Worm (Caenorhabditis elegans) whole organism, L2 larva: ENCODE data around the gene ubh-1.
A peak's percentile ranks its signal among the peaks of the same experiment; 100 is the strongest.

ENCODE experiments used
- F13H6.1 ChIP-seq: sonication (generic microtip); optimal IDR thresholded peaks from 2 replicates; lab custom pipeline; 2016; ENCODE audit warnings: missing genetic modification characterization, missing compliant biosample characterization
- aly-2 ChIP-seq: fragments of 150-350 bp; optimal IDR thresholded peaks from 2 replicates; lab custom pipeline; 2014; ENCODE audit warnings: missing biosample characterization, missing genetic modification characterization
- blmp-1 ChIP-seq: sonication (generic microtip); optimal IDR thresholded peaks from 2 replicates; lab custom pipeline; 2017; ENCODE audit warnings: missing genetic modification characterization, mild to moderate bottlenecking, missing compliant biosample characterization, antibody characterized with exemption, moderate library complexity; ENCODE audit not compliant: insufficient read depth
- ceh-16 ChIP-seq: fragments of 150-350 bp; optimal IDR thresholded peaks from 2 replicates; lab custom pipeline; 2014; ENCODE audit warnings: missing biosample characterization, missing genetic modification characterization
- ceh-82 ChIP-seq: fragments of 150-350 bp; optimal IDR thresholded peaks from 2 replicates; lab custom pipeline; 2014; ENCODE audit warnings: missing biosample characterization, missing genetic modification characterization
- crh-2 ChIP-seq: sonication (generic microtip); optimal IDR thresholded peaks from 2 replicates; lab custom pipeline; 2017; ENCODE audit warnings: missing biosample characterization, missing genetic modification characterization
- egl-27 ChIP-seq: sonication (generic microtip); optimal IDR thresholded peaks from 3 replicates; lab custom pipeline; 2017; ENCODE audit warnings: missing biosample characterization, missing genetic modification reagents, missing genetic modification characterization
- elt-1 ChIP-seq: fragments of 150-350 bp; optimal IDR thresholded peaks from 2 replicates; lab custom pipeline; 2014; ENCODE audit warnings: missing biosample characterization, missing genetic modification characterization
- elt-3 ChIP-seq: sonication (generic microtip); optimal IDR thresholded peaks from 2 replicates; lab custom pipeline; 2017; ENCODE audit warnings: missing biosample characterization, missing genetic modification characterization
- fos-1 ChIP-seq: fragments of 150-350 bp; optimal IDR thresholded peaks from 2 replicates; lab custom pipeline; 2014; ENCODE audit warnings: missing biosample characterization, missing genetic modification characterization
- gmeb-1 ChIP-seq: fragments of 150-350 bp; optimal IDR thresholded peaks from 2 replicates; lab custom pipeline; 2014; ENCODE audit warnings: missing biosample characterization, missing genetic modification characterization
- lin-13 ChIP-seq: fragments of 150-350 bp; optimal IDR thresholded peaks from 2 replicates; lab custom pipeline; 2014; ENCODE audit warnings: missing biosample characterization, missing genetic modification reagents, missing genetic modification characterization
- lsy-2 ChIP-seq, 2 experiments: fragments of 150-350 bp in 1 of 2; sonication (generic microtip) in 1 of 2; optimal IDR thresholded peaks; 2 replicates each; lab custom pipeline; 2014 to 2017; ENCODE audit warnings: missing biosample characterization in 2 of 2, missing genetic modification characterization in 2 of 2
- mab-5 ChIP-seq: fragments of 150-350 bp; optimal IDR thresholded peaks from 2 replicates; lab custom pipeline; 2014; ENCODE audit warnings: missing biosample characterization, missing genetic modification characterization
- mdl-1 ChIP-seq, 2 experiments: fragments of 150-350 bp in 1 of 2; sonication (generic microtip) in 1 of 2; optimal IDR thresholded peaks; 2 replicates each; lab custom pipeline; 2017; ENCODE audit warnings: missing biosample characterization in 2 of 2, missing genetic modification characterization in 2 of 2
- nhr-10 ChIP-seq: sonication (generic microtip); optimal IDR thresholded peaks from 2 replicates; lab custom pipeline; 2017; ENCODE audit warnings: missing biosample characterization, missing genetic modification characterization
- nhr-11 ChIP-seq: fragments of 150-350 bp; optimal IDR thresholded peaks from 2 replicates; lab custom pipeline; 2014; ENCODE audit warnings: missing biosample characterization, missing genetic modification characterization
- nhr-129 ChIP-seq: fragments of 150-350 bp; optimal IDR thresholded peaks from 2 replicates; lab custom pipeline; 2014; ENCODE audit warnings: missing biosample characterization, missing genetic modification characterization
- nhr-21 ChIP-seq: fragments of 150-350 bp; optimal IDR thresholded peaks from 2 replicates; lab custom pipeline; 2014; ENCODE audit warnings: missing biosample characterization, missing genetic modification characterization
- nhr-237 ChIP-seq: fragments of 150-350 bp; optimal IDR thresholded peaks from 2 replicates; lab custom pipeline; 2014; ENCODE audit warnings: missing biosample characterization, missing genetic modification characterization
- nhr-25 ChIP-seq: fragments of 150-350 bp; sonication (generic microtip); optimal IDR thresholded peaks from 3 replicates; lab custom pipeline; 2014; ENCODE audit warnings: missing biosample characterization, missing genetic modification characterization
- peb-1 ChIP-seq: fragments of 150-350 bp; optimal IDR thresholded peaks from 2 replicates; lab custom pipeline; 2014; ENCODE audit warnings: missing biosample characterization, missing genetic modification characterization
- sem-4 ChIP-seq: fragments of 150-350 bp; optimal IDR thresholded peaks from 2 replicates; lab custom pipeline; 2014; ENCODE audit warnings: missing biosample characterization, missing genetic modification reagents, missing genetic modification characterization
- skn-1 ChIP-seq: sonication (generic microtip); optimal IDR thresholded peaks from 2 replicates; lab custom pipeline; 2017; ENCODE audit warnings: missing biosample characterization, missing genetic modification characterization
- sma-9 ChIP-seq, 2 experiments: fragments of 150-350 bp in 1 of 2; sonication (generic microtip) in 1 of 2; optimal IDR thresholded peaks; 2 replicates each; lab custom pipeline; 2014 to 2016; ENCODE audit warnings: missing genetic modification characterization in 2 of 2, mild to moderate bottlenecking in 1 of 2, missing biosample characterization in 1 of 2, missing compliant biosample characterization in 1 of 2, missing genetic modification reagents in 1 of 2, moderate library complexity in 1 of 2
- snpc-4 ChIP-seq: fragments of 150-350 bp; optimal IDR thresholded peaks from 2 replicates; lab custom pipeline; 2014; ENCODE audit warnings: missing biosample characterization, missing genetic modification characterization
- unc-39 ChIP-seq: fragments of 150-350 bp; optimal IDR thresholded peaks from 2 replicates; lab custom pipeline; 2014; ENCODE audit warnings: missing biosample characterization, missing genetic modification characterization
- unc-55 ChIP-seq: fragments of 150-350 bp; sonication (generic microtip); optimal IDR thresholded peaks from 3 replicates; lab custom pipeline; 2014; ENCODE audit warnings: missing biosample characterization, missing genetic modification reagents, missing genetic modification characterization
- unc-62 ChIP-seq: fragments of 150-350 bp; optimal IDR thresholded peaks from 2 replicates; lab custom pipeline; 2014; ENCODE audit warnings: missing biosample characterization, missing genetic modification reagents, missing genetic modification characterization
- ztf-11 ChIP-seq: sonication (generic microtip); optimal IDR thresholded peaks from 2 replicates; lab custom pipeline; 2017; ENCODE audit warnings: missing biosample characterization, missing genetic modification characterization
- ztf-4 ChIP-seq: fragments of 150-350 bp; optimal IDR thresholded peaks from 2 replicates; lab custom pipeline; 2014; ENCODE audit warnings: missing biosample characterization, missing genetic modification characterization

ubh-1 gene

DNA sequence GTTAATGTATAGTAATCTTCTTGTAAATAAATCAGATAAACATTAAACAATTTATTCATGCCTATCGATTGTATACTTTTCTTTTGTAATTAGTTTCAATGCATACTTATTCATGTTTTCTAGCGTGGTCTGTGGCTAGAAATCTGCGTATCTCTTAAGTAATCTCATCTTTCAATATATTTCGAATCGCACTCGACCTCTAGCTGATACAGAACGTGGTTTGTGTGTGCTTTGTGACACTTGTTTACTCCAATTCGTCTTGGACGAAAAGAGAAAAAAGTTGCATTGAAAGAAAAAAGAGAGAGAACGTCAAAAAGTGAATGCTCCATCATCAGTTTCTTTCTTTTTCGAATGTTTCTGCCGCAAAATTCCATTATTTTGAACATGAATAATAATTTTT is 12.8 kb downstream of the ubh-1 start:
- TF ChIP-seq nhr-129 (tag; lab: Kevin White, UChicago) (peak; percentile 2), F13H6.1 (no peak)

DNA sequence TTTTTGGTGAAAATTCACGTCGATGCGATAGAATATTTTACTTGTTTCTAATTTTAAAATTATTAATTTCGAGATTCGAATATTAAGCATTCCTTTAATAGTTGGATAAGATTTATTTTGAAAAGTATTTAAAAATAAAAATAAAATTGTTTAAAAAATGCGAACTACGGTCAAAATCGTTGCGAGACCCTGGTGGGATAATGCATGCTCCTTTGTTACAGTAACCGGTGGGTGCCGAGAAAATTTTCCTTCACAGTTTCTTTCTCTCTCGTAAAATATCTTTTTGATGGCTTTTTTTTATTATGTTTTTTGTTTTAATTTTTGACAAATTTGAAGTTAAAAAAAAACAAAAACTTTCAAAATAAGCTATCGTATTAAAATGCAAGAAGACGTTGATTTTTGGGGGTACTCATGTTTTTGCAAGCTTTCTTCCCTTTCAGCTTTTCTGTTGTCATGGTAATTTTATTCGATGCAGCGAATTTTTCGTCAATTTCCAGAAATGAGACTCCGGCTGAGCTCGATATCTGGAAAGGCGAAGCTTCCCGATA is 14.5 kb downstream of the ubh-1 start, which contains the start of gene dgtr-1:
Gene dgtr-1, plus strand, starts transcription at position 498 of the 548 bp plus-strand sequence.
- no peak for TF ChIP-seq egl-27 (tag; lab: Kevin White, UChicago)
- TF ChIP-seq fos-1 (tag; lab: Kevin White, UChicago), result no peak
- no peak for TF ChIP-seq nhr-129 (tag; lab: Kevin White, UChicago)
- no peak for TF ChIP-seq nhr-21
- TF ChIP-seq F13H6.1, result no peak
- TF ChIP-seq peb-1 (tag; lab: Kevin White, UChicago), result no peak
- TF ChIP-seq, all 48 proteins: peak for 0

DNA sequence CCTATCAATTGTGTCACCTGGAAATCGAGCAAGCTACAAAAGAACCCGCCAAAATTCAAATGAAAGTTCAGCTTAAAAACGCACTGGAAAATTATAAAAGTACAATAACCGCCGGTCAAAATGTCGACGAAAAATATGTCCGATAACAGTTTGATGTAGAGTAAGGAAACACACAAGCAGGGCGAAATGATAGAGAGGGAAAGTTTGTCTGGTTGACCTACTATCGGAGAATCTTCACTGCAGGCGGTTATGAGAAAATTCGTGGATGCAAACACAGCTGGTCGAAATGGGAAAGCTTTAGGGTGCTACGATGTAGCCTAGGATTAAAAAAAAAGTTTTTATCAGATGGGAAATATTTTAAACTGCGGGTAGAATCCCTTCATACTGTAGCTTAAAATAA is 15.9 kb downstream of the ubh-1 start:
- no peak for TF ChIP-seq ztf-4 (tag; lab: Kevin White, UChicago)
- TF ChIP-seq fos-1 (tag; lab: Kevin White, UChicago), result peak; percentile 18
- TF ChIP-seq, all 48 proteins: peak for 1

DNA sequence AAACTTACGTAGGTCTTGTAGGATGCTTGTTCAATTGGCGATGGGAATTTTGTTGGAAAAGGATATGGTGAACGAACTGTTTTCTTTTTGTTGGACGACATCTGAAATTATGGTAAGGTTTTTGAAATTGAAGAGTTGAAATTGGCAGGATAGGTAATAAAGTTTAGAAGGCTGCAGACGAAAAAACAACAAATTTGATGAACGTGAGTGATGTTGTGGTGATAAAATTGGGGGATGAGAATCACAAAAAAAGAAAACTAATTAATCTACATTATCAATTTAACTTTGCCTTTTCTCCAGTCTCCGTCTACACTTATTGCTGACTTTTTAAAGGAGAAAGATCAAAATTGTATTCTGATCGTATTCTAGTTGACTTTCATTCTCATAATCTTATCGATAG is 17.4 kb downstream of the ubh-1 start, which contains the start of gene cpt-6:
Gene cpt-6, minus strand, starts transcription at position 101 of the 400 bp plus-strand sequence.
- no peak for TF ChIP-seq ceh-16
- TF ChIP-seq nhr-129 (tag; lab: Kevin White, UChicago), result no peak
- TF ChIP-seq unc-55, result no peak
- TF ChIP-seq ztf-4 (tag; lab: Kevin White, UChicago), result no peak
- no peak for TF ChIP-seq unc-62
- TF ChIP-seq lin-13 (GFP tag; lab: Kevin White, UChicago), result no peak
- TF ChIP-seq unc-39 (tag; lab: Kevin White, UChicago), result no peak
- TF ChIP-seq nhr-11 (tag; lab: Kevin White, UChicago), result no peak
- TF ChIP-seq nhr-10 (tag; lab: Kevin White, UChicago), result no peak
- TF ChIP-seq ceh-82, result no peak
- TF ChIP-seq ztf-11, result no peak
- TF ChIP-seq aly-2, result no peak
- no peak for TF ChIP-seq sem-4 (tag; lab: Kevin White, UChicago)

DNA sequence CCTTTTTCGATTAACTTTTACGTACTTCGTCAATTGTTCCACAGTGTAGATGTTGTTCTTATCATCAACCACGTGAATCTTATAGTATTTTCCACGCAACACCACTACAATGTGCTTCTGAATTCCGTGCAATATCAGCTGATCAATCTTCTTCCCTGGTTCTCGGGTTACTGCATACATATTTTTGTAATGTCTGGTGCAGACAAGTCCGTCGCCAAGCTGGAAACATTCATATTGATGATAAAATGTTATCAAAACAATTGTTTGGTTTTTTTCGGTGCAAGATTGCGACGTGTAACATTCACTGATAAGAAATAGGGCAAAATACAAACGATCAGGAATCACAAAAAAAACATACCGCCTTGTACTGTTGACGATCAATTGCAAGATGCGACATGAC is 18.7 kb downstream of the ubh-1 start:
- TF ChIP-seq nhr-129 (tag; lab: Kevin White, UChicago), result no peak
- TF ChIP-seq peb-1 (tag; lab: Kevin White, UChicago), result no peak
- TF ChIP-seq nhr-21, result no peak
- TF ChIP-seq crh-2 (tag; lab: Kevin White, UChicago), result peak; percentile 60
- TF ChIP-seq fos-1 (tag; lab: Kevin White, UChicago), result peak; percentile 47
- peak; percentile 39 for TF ChIP-seq sma-9 (GFP tag; optimal IDR thresholded peaks at IDR 0.05; lab: Kevin White, UChicago)
- no peak for TF ChIP-seq sma-9 (tag; optimal IDR thresholded peaks at IDR 0.05; lab: Kevin White, UChicago)
- TF ChIP-seq snpc-4, result no peak
- TF ChIP-seq aly-2, result no peak
- TF ChIP-seq mdl-1 (tag; optimal IDR thresholded peaks at IDR 0.05; lab: Kevin White, UChicago), result no peak
- TF ChIP-seq lin-13 (GFP tag; lab: Kevin White, UChicago), result no peak
- TF ChIP-seq nhr-237 (tag; lab: Kevin White, UChicago), result no peak
- no peak for TF ChIP-seq mab-5 (tag; lab: Kevin White, UChicago)
- TF ChIP-seq nhr-11 (tag; lab: Kevin White, UChicago), result no peak
- TF ChIP-seq skn-1, result no peak
- no peak for TF ChIP-seq ceh-16

DNA sequence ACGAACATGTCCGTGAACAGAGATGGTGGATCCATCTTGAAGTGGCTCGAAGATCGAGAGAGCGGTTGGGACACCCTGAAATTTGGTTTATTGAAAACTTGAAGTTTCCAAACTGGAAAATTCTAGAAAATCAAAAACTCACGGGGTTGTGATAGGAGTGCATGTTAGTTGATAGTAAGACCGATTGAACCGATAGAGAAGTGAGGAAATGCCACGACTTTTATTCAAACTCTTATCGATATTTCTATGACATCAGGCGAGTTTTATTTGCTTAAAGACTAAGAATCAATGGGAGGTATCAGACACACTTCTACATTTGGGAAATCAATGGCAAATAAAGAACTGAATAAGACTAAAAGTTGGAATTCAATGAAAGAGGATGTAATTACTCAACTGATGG is 22.4 kb downstream of the ubh-1 start, which contains the start of gene lec-10:
Gene lec-10, minus strand, starts transcription at position 272 of the 400 bp plus-strand sequence.
- TF ChIP-seq gmeb-1 (tag; lab: Kevin White, UChicago) (peak; percentile 33), nhr-25 (no peak), ztf-11 (no peak), ceh-16 (no peak), nhr-10 (tag; lab: Kevin White, UChicago) (no peak), aly-2 (no peak), skn-1 (no peak), ztf-4 (tag; lab: Kevin White, UChicago) (no peak), mdl-1 (tag; optimal IDR thresholded peaks at IDR 0.05; lab: Kevin White, UChicago) (no peak), elt-1 (tag; lab: Kevin White, UChicago) (no peak), sem-4 (tag; lab: Kevin White, UChicago) (no peak), sma-9 (GFP tag; optimal IDR thresholded peaks at IDR 0.05; lab: Kevin White, UChicago) (peak; percentile 66), sma-9 (tag; optimal IDR thresholded peaks at IDR 0.05; lab: Kevin White, UChicago) (no peak), blmp-1 (no peak), unc-62 (no peak), elt-3 (no peak), lsy-2 (tag; optimal IDR thresholded peaks at IDR 0.05; lab: Kevin White, UChicago) (no peak), crh-2 (tag; lab: Kevin White, UChicago) (peak; percentile 55), F13H6.1 (peak; percentile 1), fos-1 (tag; lab: Kevin White, UChicago) (peak; percentile 87), ceh-82 (no peak)
